Worm (Caenorhabditis elegans) whole organism, mixed stage, embryonic: ENCODE measurements around the gene mrps-35.

Experiments
- M03D4.4 ChIP-seq: sonication (generic microtip); optimal IDR thresholded peaks from 2 replicates; lab custom pipeline; 2017; ENCODE audit warnings: mild to moderate bottlenecking, missing genetic modification characterization, missing compliant biosample characterization
- bed-3 ChIP-seq: fragments of 200-800 bp; sonication (Bioruptor generic); optimal IDR thresholded peaks from 3 replicates; lab custom pipeline; 2018; ENCODE audit warnings: mild to moderate bottlenecking, missing genetic modification characterization, moderate library complexity, missing compliant biosample characterization
- blmp-1 ChIP-seq: fragments of 150-350 bp; optimal IDR thresholded peaks from 2 replicates; lab custom pipeline; 2014; ENCODE audit warnings: missing biosample characterization, missing genetic modification characterization
- ceh-39 ChIP-seq: fragments of 150-350 bp; optimal IDR thresholded peaks from 2 replicates; lab custom pipeline; 2014; ENCODE audit warnings: missing biosample characterization, missing genetic modification characterization
- ceh-43 ChIP-seq: fragments of 200-800 bp; sonication (Bioruptor generic); optimal IDR thresholded peaks from 2 replicates; lab custom pipeline; 2018; ENCODE audit warnings: mild to moderate bottlenecking, missing genetic modification characterization, moderate library complexity, missing compliant biosample characterization
- ceh-83 ChIP-seq: fragments of 200-800 bp; sonication (Bioruptor generic); optimal IDR thresholded peaks from 2 replicates; lab custom pipeline; 2018; ENCODE audit warnings: mild to moderate bottlenecking, missing genetic modification characterization, missing compliant biosample characterization
- ces-1 ChIP-seq: fragments of 150-350 bp; optimal IDR thresholded peaks from 2 replicates; lab custom pipeline; 2014; ENCODE audit warnings: missing biosample characterization, missing genetic modification reagents, missing genetic modification characterization
- cnd-1 ChIP-seq: fragments of 200-800 bp; sonication (Bioruptor generic); optimal IDR thresholded peaks from 2 replicates; lab custom pipeline; 2018; ENCODE audit warnings: mild to moderate bottlenecking, missing genetic modification characterization, missing compliant biosample characterization
- drap-1 ChIP-seq: fragments of 200-800 bp; sonication (Bioruptor generic); optimal IDR thresholded peaks from 3 replicates; lab custom pipeline; 2018; ENCODE audit warnings: mild to moderate bottlenecking, missing genetic modification characterization, missing compliant biosample characterization
- elt-1 ChIP-seq: sonication (generic microtip); optimal IDR thresholded peaks from 2 replicates; lab custom pipeline; 2017; ENCODE audit warnings: missing genetic modification characterization, mild to moderate bottlenecking, missing compliant biosample characterization, antibody characterized with exemption, moderate library complexity, borderline replicate concordance; ENCODE audit not compliant: insufficient read depth
- elt-3 ChIP-seq: fragments of 150-350 bp; optimal IDR thresholded peaks from 2 replicates; lab custom pipeline; 2014; ENCODE audit warnings: missing biosample characterization, missing genetic modification characterization
- flh-1 ChIP-seq: fragments of 200-800 bp; sonication (Bioruptor generic); optimal IDR thresholded peaks from 2 replicates; lab custom pipeline; 2018; ENCODE audit warnings: mild to moderate bottlenecking, missing genetic modification characterization, moderate library complexity, missing compliant biosample characterization
- ham-2 ChIP-seq: fragments of 200-800 bp; sonication (Bioruptor generic); optimal IDR thresholded peaks from 2 replicates; lab custom pipeline; 2018; ENCODE audit warnings: mild to moderate bottlenecking, missing genetic modification characterization, missing compliant biosample characterization
- hlh-1 ChIP-seq: fragments of 150-350 bp; optimal IDR thresholded peaks from 2 replicates; lab custom pipeline; 2014; ENCODE audit warnings: missing biosample characterization, missing genetic modification reagents, missing genetic modification characterization
- lin-13 ChIP-seq: fragments of 150-350 bp; optimal IDR thresholded peaks from 2 replicates; lab custom pipeline; 2014; ENCODE audit warnings: missing biosample characterization, missing genetic modification characterization
- lin-32 ChIP-seq: fragments of 200-800 bp; sonication (Bioruptor generic); optimal IDR thresholded peaks from 2 replicates; lab custom pipeline; 2018; ENCODE audit warnings: mild to moderate bottlenecking, missing genetic modification characterization, missing compliant biosample characterization
- lsy-2 ChIP-seq: fragments of 150-350 bp; optimal IDR thresholded peaks from 2 replicates; lab custom pipeline; 2014; ENCODE audit warnings: missing biosample characterization, missing genetic modification characterization
- mab-5 ChIP-seq: fragments of 150-350 bp; optimal IDR thresholded peaks from 2 replicates; lab custom pipeline; 2014; ENCODE audit warnings: missing biosample characterization, missing genetic modification characterization
- mep-1 ChIP-seq: fragments of 150-350 bp; optimal IDR thresholded peaks from 2 replicates; lab custom pipeline; 2017; ENCODE audit warnings: missing biosample characterization, missing genetic modification reagents, missing genetic modification characterization, inconsistent platforms
- mls-2 ChIP-seq: sonication (generic microtip); optimal IDR thresholded peaks from 2 replicates; lab custom pipeline; 2016; ENCODE audit warnings: mild to moderate bottlenecking, missing genetic modification characterization, moderate library complexity, missing compliant biosample characterization
- nhr-12 ChIP-seq: fragments of 150-350 bp; optimal IDR thresholded peaks from 2 replicates; lab custom pipeline; 2014; ENCODE audit warnings: missing biosample characterization, missing genetic modification characterization
- nhr-2 ChIP-seq: fragments of 150-350 bp; optimal IDR thresholded peaks from 2 replicates; lab custom pipeline; 2014; ENCODE audit warnings: missing biosample characterization, missing genetic modification characterization
- nhr-237 ChIP-seq: fragments of 150-350 bp; optimal IDR thresholded peaks from 2 replicates; lab custom pipeline; 2014; ENCODE audit warnings: missing biosample characterization, missing genetic modification characterization
- nhr-28 ChIP-seq: fragments of 150-350 bp; optimal IDR thresholded peaks from 2 replicates; lab custom pipeline; 2014; ENCODE audit warnings: missing biosample characterization, missing genetic modification characterization
- nhr-76 ChIP-seq: sonication (generic microtip); optimal IDR thresholded peaks from 2 replicates; lab custom pipeline; 2017; ENCODE audit warnings: missing biosample characterization, missing genetic modification characterization
- pha-4 ChIP-seq: fragments of 150-350 bp; optimal IDR thresholded peaks from 2 replicates; lab custom pipeline; 2018; ENCODE audit warnings: missing biosample characterization, missing genetic modification reagents, missing genetic modification characterization
- sem-2 ChIP-seq: fragments of 200-800 bp; sonication (Bioruptor generic); optimal IDR thresholded peaks from 2 replicates; lab custom pipeline; 2018; ENCODE audit warnings: mild to moderate bottlenecking, missing genetic modification characterization, missing compliant biosample characterization
- snpc-4 ChIP-seq: fragments of 150-350 bp; optimal IDR thresholded peaks from 2 replicates; lab custom pipeline; 2014; ENCODE audit warnings: missing biosample characterization, missing genetic modification characterization
- sptf-1 ChIP-seq: sonication (generic microtip); optimal IDR thresholded peaks from 2 replicates; lab custom pipeline; 2017; ENCODE audit warnings: mild to moderate bottlenecking, missing genetic modification characterization, moderate library complexity, missing compliant biosample characterization
- tbx-8 ChIP-seq: fragments of 200-800 bp; sonication (Bioruptor generic); optimal IDR thresholded peaks from 2 replicates; lab custom pipeline; 2018; ENCODE audit warnings: mild to moderate bottlenecking, missing genetic modification characterization, moderate library complexity, missing compliant biosample characterization
- unc-120 ChIP-seq: sonication (generic microtip); optimal IDR thresholded peaks from 2 replicates; lab custom pipeline; 2017; ENCODE audit warnings: missing genetic modification characterization, missing compliant biosample characterization; ENCODE audit not compliant: poor library complexity, severe bottlenecking
- unc-39 ChIP-seq: fragments of 150-350 bp; optimal IDR thresholded peaks from 2 replicates; lab custom pipeline; 2014; ENCODE audit warnings: missing biosample characterization, missing genetic modification characterization
- unc-62 ChIP-seq: fragments of 150-350 bp; optimal IDR thresholded peaks from 2 replicates; lab custom pipeline; 2014; ENCODE audit warnings: missing biosample characterization, missing genetic modification reagents, missing genetic modification characterization
- zip-8 ChIP-seq: fragments of 150-350 bp; optimal IDR thresholded peaks from 2 replicates; lab custom pipeline; 2014; ENCODE audit warnings: missing biosample characterization, missing genetic modification characterization
- ztf-11 ChIP-seq: fragments of 150-350 bp; optimal IDR thresholded peaks from 2 replicates; lab custom pipeline; 2014; ENCODE audit warnings: missing biosample characterization, missing genetic modification characterization

Gene mrps-35

DNA sequence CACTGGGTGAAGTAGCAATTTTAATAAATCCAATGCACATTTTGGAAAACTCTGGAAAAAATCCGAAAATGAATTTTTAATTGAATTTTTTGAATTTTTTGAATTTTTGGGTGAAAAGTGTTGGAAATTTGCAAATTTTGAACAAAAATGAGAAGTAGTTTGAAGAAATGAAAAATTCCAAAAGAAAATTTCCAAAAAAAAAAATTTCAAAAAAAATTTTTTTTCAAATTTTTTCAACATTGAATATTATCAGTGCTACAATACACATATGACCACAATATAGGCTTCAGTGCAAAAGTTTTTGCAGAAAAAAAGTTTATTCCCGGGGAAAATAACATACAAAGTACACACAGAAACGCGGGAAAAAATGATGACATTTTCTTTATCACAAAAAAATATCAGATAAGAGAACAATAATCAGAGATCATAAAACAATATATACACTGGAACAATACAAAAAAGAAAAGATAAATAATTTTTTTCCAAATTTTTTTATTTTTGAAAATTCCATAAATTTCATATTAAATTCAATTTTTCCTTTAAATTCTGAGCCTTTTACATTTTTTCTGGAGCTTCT, 23.8 kb upstream of the mrps-35 start, which contains the start of gene hrg-10:
hrg-10 (minus strand) TSS at position 51 of the 577 bp plus-strand sequence.
- TF ChIP-seq nhr-76 (tag; lab: Kevin White, UChicago): no peak
- no peak for TF ChIP-seq unc-39
- no peak for TF ChIP-seq ham-2
- no peak for TF ChIP-seq sem-2 (GFP tag; lab: Kevin White, UChicago)
- no peak for TF ChIP-seq blmp-1

DNA sequence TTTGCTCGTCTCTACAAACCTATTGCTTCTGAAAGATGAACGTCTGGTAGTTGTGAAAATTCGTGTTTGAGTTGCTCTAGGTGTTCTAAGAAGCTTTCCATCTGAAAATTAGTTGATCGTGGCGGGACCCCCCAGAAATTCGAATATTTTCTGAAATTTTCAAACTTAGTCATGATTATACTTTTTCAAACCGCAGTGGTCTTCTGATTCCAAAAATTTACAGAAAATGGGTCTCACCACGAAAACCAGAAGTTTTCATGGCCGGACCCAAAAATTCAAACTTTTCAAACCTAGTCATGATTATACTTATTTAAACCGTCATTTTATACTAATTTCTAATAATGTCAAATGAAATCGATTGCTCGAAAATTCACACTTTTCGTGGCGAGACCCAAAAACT, 21.0 kb upstream of the mrps-35 start, which contains the start of gene ztf-20:
ztf-20 (minus strand) TSS at position 101 of the 400 bp plus-strand sequence.
- TF ChIP-seq ces-1 (GFP tag; lab: Kevin White, UChicago): no peak
- TF ChIP-seq mab-5 (tag; lab: Kevin White, UChicago): no peak
- TF ChIP-seq snpc-4 (tag; lab: Kevin White, UChicago): no peak
- TF ChIP-seq zip-8 (tag; lab: Kevin White, UChicago): no peak
- TF ChIP-seq ham-2: no peak
- TF ChIP-seq ceh-83: no peak
- TF ChIP-seq elt-3 (tag; lab: Kevin White, UChicago): no peak
- TF ChIP-seq bed-3 (GFP tag; lab: Kevin White, UChicago): no peak
- TF ChIP-seq, all 35 proteins: peak for 0

DNA sequence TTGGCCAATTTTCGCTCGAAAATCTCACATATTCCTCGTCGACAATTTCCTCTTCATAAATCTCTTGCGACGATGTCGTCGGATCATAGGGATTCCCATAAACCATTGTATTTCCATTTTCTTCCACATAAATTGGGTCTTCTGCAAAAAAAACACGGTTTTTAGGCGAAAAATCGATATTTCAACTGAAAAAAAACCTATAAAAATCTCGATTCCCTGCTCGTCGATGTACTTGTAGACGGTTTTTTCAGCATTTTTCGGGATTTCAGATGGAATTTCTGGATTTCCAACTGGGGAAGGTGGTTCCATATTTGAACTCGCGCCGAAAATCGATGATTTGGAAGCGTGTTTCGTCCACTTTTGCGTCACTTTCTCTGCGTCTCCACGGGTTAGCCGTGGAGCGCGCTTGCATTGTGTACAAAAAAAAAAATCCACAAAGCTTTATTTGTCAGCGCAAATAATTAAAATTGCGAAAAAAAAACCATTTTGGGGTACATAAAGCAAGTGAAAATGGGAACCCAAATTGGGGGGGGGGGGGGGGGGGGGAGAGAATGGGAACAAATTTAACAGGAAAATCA, 13.5 kb upstream of the mrps-35 start, which contains the start of gene Y39B6A.43:
Y39B6A.43 (minus strand) TSS at position 351 of the 578 bp plus-strand sequence.
- TF ChIP-seq M03D4.4 (tag; lab: Kevin White, UChicago) (peak; percentile 53), sptf-1 (tag; lab: Kevin White, UChicago) (peak; percentile 85), ces-1 (GFP tag; lab: Kevin White, UChicago) (peak; percentile 77), unc-120 (tag; lab: Kevin White, UChicago) (peak; percentile 71), cnd-1 (peak; percentile 43), elt-1 (tag; lab: Kevin White, UChicago) (no peak), lin-32 (GFP tag; lab: Kevin White, UChicago) (no peak), ceh-83 (no peak), ceh-43 (GFP tag; lab: Kevin White, UChicago) (peak; percentile 48), ceh-39 (tag; lab: Kevin White, UChicago) (peak; percentile 92), nhr-28 (tag; lab: Kevin White, UChicago) (no peak), nhr-12 (no peak), hlh-1 (no peak), tbx-8 (GFP tag; lab: Kevin White, UChicago) (peak; percentile 45), nhr-2 (tag; lab: Kevin White, UChicago) (peak; percentile 33), nhr-76 (tag; lab: Kevin White, UChicago) (no peak), bed-3 (GFP tag; lab: Kevin White, UChicago) (no peak), pha-4 (tag; lab: Kevin White, UChicago) (peak; percentile 99), drap-1 (GFP tag; lab: Kevin White, UChicago) (peak; percentile 92), zip-8 (tag; lab: Kevin White, UChicago) (no peak), ztf-11 (tag; lab: Kevin White, UChicago) (peak; percentile 66), unc-39 (peak; percentile 58), snpc-4 (tag; lab: Kevin White, UChicago) (no peak), mep-1 (tag; lab: Kevin White, UChicago) (peak; percentile 99), elt-3 (tag; lab: Kevin White, UChicago) (peak; percentile 42), nhr-237 (tag; lab: Kevin White, UChicago) (peak; percentile 94), mls-2 (tag; lab: Kevin White, UChicago) (peak; percentile 63), flh-1 (GFP tag; lab: Kevin White, UChicago) (no peak), mab-5 (tag; lab: Kevin White, UChicago) (no peak), lin-13 (tag; lab: Kevin White, UChicago) (peak; percentile 98), lsy-2 (tag; lab: Kevin White, UChicago) (peak; percentile 90), blmp-1 (no peak), unc-62 (GFP tag; lab: Kevin White, UChicago) (peak; percentile 57), sem-2 (GFP tag; lab: Kevin White, UChicago) (no peak), ham-2 (no peak)
- TF ChIP-seq, all 35 proteins: peak for 20
